Worm (Caenorhabditis elegans): ENCODE data around the gene Y39H10A.1.
A peak's percentile ranks its signal among the peaks of the same experiment; 100 is the strongest.

Y39H10A.1 gene

DNA sequence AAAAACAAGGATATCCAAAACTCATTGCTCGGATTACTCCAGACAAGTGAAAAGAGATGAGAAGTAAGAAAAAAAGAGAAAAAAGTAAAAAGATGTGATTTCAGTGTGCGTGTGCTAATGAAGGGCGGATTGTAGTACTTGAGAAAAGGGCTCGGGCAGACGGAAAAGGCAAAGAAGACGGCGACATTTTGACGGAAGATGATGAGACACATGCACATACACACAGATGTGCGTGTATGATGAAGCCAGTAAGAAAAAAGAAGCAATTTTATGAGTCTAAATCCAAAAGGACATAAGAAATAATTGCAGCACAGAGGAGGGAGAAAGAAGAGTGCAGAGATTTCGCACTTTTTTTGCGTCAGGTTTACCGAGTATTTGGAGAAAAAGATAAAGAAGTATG is 21.5 kb downstream of the Y39H10A.1 start:
- no peak for TF ChIP-seq xbp-1 (tag; optimal IDR thresholded peaks at IDR 0.05)
- TF ChIP-seq fkh-8 (tag; optimal IDR thresholded peaks at IDR 0.05), result peak; percentile 32
- TF ChIP-seq fkh-10 (GFP tag; optimal IDR thresholded peaks at IDR 0.05), result peak; percentile 79
- TF ChIP-seq efl-1 (optimal IDR thresholded peaks at IDR 0.05), result no peak
- peak in 1 of 2 experiments; percentile 64 for TF ChIP-seq efl-1 (GFP tag; optimal IDR thresholded peaks at IDR 0.05 in 1 of 2)
- peak; percentile 56 for TF ChIP-seq lin-14 (GFP tag; optimal IDR thresholded peaks at IDR 0.05)
- TF ChIP-seq pax-3 (tag; optimal IDR thresholded peaks at IDR 0.05), result peak; percentile 1

DNA sequence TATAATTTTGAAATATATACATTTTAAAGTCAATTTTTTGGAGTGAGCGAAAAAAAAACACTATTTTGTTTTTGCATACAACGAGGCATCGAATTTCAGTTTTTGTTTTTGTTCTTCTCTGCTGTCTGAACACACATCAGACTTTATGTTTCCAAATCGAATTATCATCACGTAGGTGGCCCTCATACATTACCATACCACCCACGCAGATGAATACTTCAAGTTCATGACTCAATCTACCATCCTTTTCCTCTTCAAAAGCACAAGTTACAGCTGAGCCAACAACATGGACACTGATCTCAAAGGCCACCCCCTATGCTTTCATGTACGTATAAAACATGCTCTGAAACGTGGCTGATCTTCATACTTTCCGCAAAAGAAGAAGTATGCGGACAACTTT is 22.8 kb downstream of the Y39H10A.1 start, which contains the start of gene R08F11.7:
Gene R08F11.7, plus strand, starts transcription at position 301 of the 400 bp plus-strand sequence.
- no peak for TF ChIP-seq zag-1 (tag; optimal IDR thresholded peaks at IDR 0.05)
- TF ChIP-seq nhr-71 (tag; optimal IDR thresholded peaks at IDR 0.05), result no peak
- no peak for TF ChIP-seq efl-3 (GFP tag; optimal IDR thresholded peaks at IDR 0.05)
- TF ChIP-seq fkh-10 (GFP tag; optimal IDR thresholded peaks at IDR 0.05), result no peak
- TF ChIP-seq ztf-4 (tag; optimal IDR thresholded peaks at IDR 0.05), result no peak
- no peak for TF ChIP-seq dsc-1 (tag; optimal IDR thresholded peaks at IDR 0.05)
- no peak for TF ChIP-seq sox-4 (tag; optimal IDR thresholded peaks at IDR 0.05)
- TF ChIP-seq ama-1 (optimal IDR thresholded peaks at IDR 0.05), result no peak
- no peak for TF ChIP-seq hlh-4 (tag; optimal IDR thresholded peaks at IDR 0.05)
- no peak for TF ChIP-seq unc-62 (GFP tag; optimal IDR thresholded peaks at IDR 0.05)
- TF ChIP-seq hlh-17 (GFP tag; optimal IDR thresholded peaks at IDR 0.05; ENCODE audit: borderline replicate concordance), result no peak

DNA sequence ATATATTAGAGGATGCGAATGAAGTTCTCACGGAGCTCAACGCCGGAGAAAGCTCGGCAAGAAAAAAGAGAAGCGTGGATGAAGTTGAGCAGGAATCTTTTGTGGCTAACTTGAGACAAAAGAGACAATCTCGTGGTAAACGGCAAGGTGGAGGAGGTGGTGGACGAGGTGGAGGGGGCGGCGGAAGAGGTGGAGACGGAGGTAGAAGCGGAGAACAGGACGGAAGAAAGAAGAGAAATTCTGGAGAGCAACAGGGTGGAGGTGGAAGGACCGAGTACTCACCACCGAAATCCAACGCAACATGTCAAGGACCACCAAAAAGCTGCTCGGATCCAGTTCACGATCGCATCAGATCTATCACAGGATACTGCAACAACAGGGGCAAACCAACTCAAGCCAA is 23.4 kb downstream of the Y39H10A.1 start:
- TF ChIP-seq nhr-90 (tag; optimal IDR thresholded peaks at IDR 0.05; ENCODE audit: poor library complexity) (no peak), skn-1 (tag; optimal IDR thresholded peaks at IDR 0.05) (no peak), nhr-11 (tag; optimal IDR thresholded peaks at IDR 0.05) (no peak), alr-1 (tag; optimal IDR thresholded peaks at IDR 0.05; ENCODE audit: borderline replicate concordance) (no peak), fkh-8 (tag; optimal IDR thresholded peaks at IDR 0.05) (no peak), mep-1 (tag; optimal IDR thresholded peaks at IDR 0.05) (no peak), fos-1 (tag; optimal IDR thresholded peaks at IDR 0.05) (no peak), ceh-82 (tag; optimal IDR thresholded peaks at IDR 0.05) (no peak), lin-39 (tag; optimal IDR thresholded peaks at IDR 0.05) (no peak), lsy-2 (tag; optimal IDR thresholded peaks at IDR 0.05) (no peak), sup-37 (GFP tag; optimal IDR thresholded peaks at IDR 0.05) (no peak), snpc-4 (tag; optimal IDR thresholded peaks at IDR 0.05) (no peak), elt-3 (tag; optimal IDR thresholded peaks at IDR 0.05) (no peak), egl-27 (tag; optimal IDR thresholded peaks at IDR 0.05) (no peak), ceh-8 (GFP tag; optimal IDR thresholded peaks at IDR 0.05) (no peak)

DNA sequence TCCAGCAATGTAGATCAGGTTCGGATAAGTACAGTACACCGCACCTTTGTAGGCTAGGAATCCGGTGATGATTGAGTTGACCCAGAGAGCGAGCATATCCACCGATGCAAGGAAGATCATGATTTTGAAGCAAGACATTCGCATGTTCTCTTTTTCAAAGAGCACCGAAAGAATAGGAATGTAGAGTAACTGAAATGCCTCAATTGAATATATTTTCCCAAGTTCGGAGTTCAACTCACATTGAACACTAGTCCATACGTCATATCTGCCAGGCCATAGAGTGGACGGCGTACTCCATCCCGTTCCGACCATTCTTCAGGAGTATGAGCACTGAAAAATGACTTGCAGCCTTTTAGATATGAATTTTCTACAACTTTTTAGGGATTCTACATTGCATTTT is 32.7 kb downstream of the Y39H10A.1 start:
- TF ChIP-seq nhr-11 (tag; optimal IDR thresholded peaks at IDR 0.05) (no peak), nhr-85 (tag) (peak; percentile 0)

DNA sequence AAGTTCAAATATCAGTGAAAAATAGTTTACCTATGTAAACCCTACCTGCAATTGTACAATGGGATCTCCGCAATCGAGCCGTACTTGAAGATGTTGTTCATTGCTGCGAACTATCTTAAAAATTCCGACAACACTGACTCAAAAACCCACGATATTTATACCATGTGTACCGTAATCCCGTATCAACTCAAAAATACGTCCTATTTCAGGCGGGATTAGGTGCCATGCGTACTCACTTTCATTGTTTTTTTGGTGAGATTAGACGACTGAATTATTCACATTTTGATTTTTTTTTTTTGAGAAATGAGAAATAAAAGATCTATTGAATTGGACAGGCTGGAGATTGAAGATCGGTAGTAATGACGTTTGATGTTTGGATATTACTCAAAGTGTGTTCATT is 33.4 kb downstream of the Y39H10A.1 start, which contains the start of gene srt-30:
Gene srt-30, minus strand, starts transcription at position 101 of the 400 bp plus-strand sequence.
- TF ChIP-seq pag-3 (tag; optimal IDR thresholded peaks at IDR 0.05; ENCODE audit: borderline replicate concordance, insufficient read depth) (no peak), pqm-1 (tag; optimal IDR thresholded peaks at IDR 0.05) (no peak), hlh-4 (tag; optimal IDR thresholded peaks at IDR 0.05) (no peak), lir-3 (tag; optimal IDR thresholded peaks at IDR 0.05; ENCODE audit: poor library complexity) (no peak), ztf-4 (tag; optimal IDR thresholded peaks at IDR 0.05) (no peak), elt-3 (tag; optimal IDR thresholded peaks at IDR 0.05) (no peak), F16B12.6 (tag; optimal IDR thresholded peaks at IDR 0.05) (no peak), hlh-17 (GFP tag; optimal IDR thresholded peaks at IDR 0.05; ENCODE audit: borderline replicate concordance) (no peak), skn-1 (tag; optimal IDR thresholded peaks at IDR 0.05) (no peak), Y116A8C.19 (tag; optimal IDR thresholded peaks at IDR 0.05; ENCODE audit: borderline replicate concordance) (no peak)

All from whole organism, L1 larva.